Worm (Caenorhabditis elegans) whole organism, L1 larva: ENCODE measurements around the gene emb-1.

Experiments
- ceh-82 ChIP-seq, 3 experiments: fragments of 150-350 bp in 1 of 3; sonication (generic microtip) in 2 of 3; optimal IDR thresholded peaks; 2 replicates each; lab custom pipeline; 2014 to 2017; ENCODE audit warnings: missing biosample characterization in 3 of 3, missing genetic modification characterization in 3 of 3
- ceh-88 ChIP-seq: fragments of 200-800 bp; sonication (Bioruptor generic); IDR thresholded peaks from 2 replicates; pipeline ENCODE4 v1.3.6; 2022; ENCODE audit warnings: missing genetic modification characterization, missing compliant biosample characterization
- sptf-1 ChIP-seq: fragments of 150-350 bp; optimal IDR thresholded peaks from 2 replicates; lab custom pipeline; 2014; ENCODE audit warnings: missing biosample characterization, missing genetic modification characterization
- unc-130 ChIP-seq: fragments of 150-350 bp; optimal IDR thresholded peaks from 2 replicates; lab custom pipeline; 2017; ENCODE audit warnings: missing biosample characterization, missing genetic modification characterization, inconsistent platforms

DNA sequence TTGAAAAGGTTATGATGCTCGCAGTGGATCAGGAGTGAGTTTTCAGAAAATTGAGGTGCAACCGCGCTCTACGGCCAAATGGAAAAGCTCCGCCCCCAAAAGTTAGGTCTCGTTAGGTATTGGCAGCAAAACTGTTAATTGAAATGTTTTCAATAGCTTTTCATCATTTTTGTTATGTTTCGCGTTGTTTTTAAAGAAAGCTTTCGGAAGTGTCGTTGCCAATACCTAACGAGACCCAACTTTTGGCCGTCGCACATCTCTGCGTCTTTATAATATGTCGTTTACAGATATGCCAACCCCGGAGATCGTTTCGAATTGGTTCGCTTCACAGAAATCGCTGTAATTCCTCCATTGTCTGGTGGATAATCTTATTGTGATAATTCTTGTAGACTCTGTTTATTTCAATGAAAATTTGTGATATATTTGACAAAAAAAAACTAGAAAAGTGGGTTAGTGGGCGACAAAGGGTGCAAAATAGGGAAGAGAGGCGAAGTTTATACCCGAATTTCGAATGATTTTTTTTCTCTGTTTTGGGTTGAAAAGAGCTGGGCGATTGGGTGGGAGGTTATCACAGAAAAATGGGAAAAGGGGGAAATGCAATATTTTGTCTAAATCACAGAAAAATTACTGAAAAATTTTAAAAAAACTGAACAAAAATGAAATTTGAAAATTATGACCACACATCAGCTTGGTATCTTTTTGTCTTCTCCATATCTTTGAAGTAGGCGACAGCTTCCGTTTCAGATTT, 23.2 kb downstream of the emb-1 start:
- no peak for TF ChIP-seq unc-130 (tag; lab: Kevin White, UChicago)
- no peak for TF ChIP-seq sptf-1
- TF ChIP-seq ceh-82 (tag; optimal IDR thresholded peaks at IDR 0.05; lab: Kevin White, UChicago), result no peak
- TF ChIP-seq ceh-88 (GFP tag; lab: Robert Waterston, UW), result no peak
